Fruit fly (Drosophila melanogaster) whole organism, embryonic: ENCODE data around the gene mRpL12.

Experiments used
- Awh ChIP-seq: fragments of 200-800 bp; sonication (Bioruptor generic); IDR thresholded peaks from 2 replicates; pipeline ENCODE4, ENCODE4 v1.3.6; 2022; ENCODE audit warnings: missing biosample characterization, missing genetic modification characterization
- Bdp1 ChIP-seq: fragments of 200-800 bp; sonication (Bioruptor generic); optimal IDR thresholded peaks from 3 replicates; lab custom pipeline; 2016; ENCODE audit warnings: missing biosample characterization, missing genetic modification characterization
- CG10321 ChIP-seq: fragments of 200-800 bp; sonication (Bioruptor generic); IDR thresholded peaks from 2 replicates; pipeline ENCODE4 v1.3.6; 2022; ENCODE audit warnings: missing biosample characterization, missing genetic modification characterization
- CG10431 ChIP-seq: fragments of 200-800 bp; sonication (Bioruptor generic); optimal IDR thresholded peaks from 3 replicates; lab custom pipeline; 2018; ENCODE audit warnings: missing biosample characterization, mild to moderate bottlenecking, missing genetic modification characterization
- CG11085 ChIP-seq: fragments of 200-800 bp; sonication (Bioruptor generic); IDR thresholded peaks from 2 replicates; pipeline ENCODE4 v1.3.6; 2022; ENCODE audit warnings: missing biosample characterization, missing genetic modification characterization
- CG13424 ChIP-seq: fragments of 200-800 bp; sonication (Bioruptor generic); optimal IDR thresholded peaks from 2 replicates; lab custom pipeline; 2019; ENCODE audit warnings: missing biosample characterization, mild to moderate bottlenecking, missing genetic modification characterization, moderate library complexity
- CG16815 ChIP-seq: fragments of 200-800 bp; sonication (Bioruptor generic); optimal IDR thresholded peaks from 3 replicates; lab custom pipeline; 2017; ENCODE audit warnings: missing biosample characterization, mild to moderate bottlenecking, missing genetic modification characterization
- CG16863 ChIP-seq: fragments of 200-800 bp; sonication (Bioruptor generic); optimal IDR thresholded peaks from 3 replicates; lab custom pipeline; 2016; ENCODE audit warnings: missing biosample characterization, missing genetic modification characterization
- CG17361 ChIP-seq: fragments of 200-800 bp; sonication (Bioruptor generic); IDR thresholded peaks from 3 replicates; pipeline ENCODE4 v1.3.6; 2022; ENCODE audit warnings: missing biosample characterization, missing genetic modification characterization
- CG17829 ChIP-seq: fragments of 200-800 bp; optimal IDR thresholded peaks from 2 replicates; lab custom pipeline; 2019; ENCODE audit warnings: missing biosample characterization, mild to moderate bottlenecking, missing genetic modification characterization, moderate library complexity
- CG2116 ChIP-seq: fragments of 200-800 bp; sonication (Bioruptor generic); optimal IDR thresholded peaks from 3 replicates; lab custom pipeline; 2018; ENCODE audit warnings: missing biosample characterization, mild to moderate bottlenecking, missing genetic modification characterization
- CG2712 ChIP-seq: fragments of 200-800 bp; optimal IDR thresholded peaks from 3 replicates; lab custom pipeline; 2019; ENCODE audit warnings: missing biosample characterization, mild to moderate bottlenecking, missing genetic modification characterization, moderate library complexity
- CG2889 ChIP-seq: fragments of 200-800 bp; sonication (Bioruptor generic); IDR thresholded peaks from 3 replicates; pipeline ENCODE4 v1.3.6; 2022; ENCODE audit warnings: missing biosample characterization, missing genetic modification characterization
- CG30020 ChIP-seq: fragments of 200-800 bp; optimal IDR thresholded peaks from 2 replicates; lab custom pipeline; 2019; ENCODE audit warnings: missing biosample characterization, mild to moderate bottlenecking, missing genetic modification characterization, moderate library complexity
- CG3065 ChIP-seq: fragments of 200-800 bp; sonication (Bioruptor generic); optimal IDR thresholded peaks from 2 replicates; lab custom pipeline; 2016; ENCODE audit warnings: missing biosample characterization, missing genetic modification characterization
- CG34224 ChIP-seq: fragments of 200-800 bp; sonication (Bioruptor generic); IDR thresholded peaks from 3 replicates; pipeline ENCODE4 v1.3.6; 2022; ENCODE audit warnings: missing biosample characterization, missing genetic modification characterization; ENCODE audit not compliant: partially characterized antibody
- CG3847 ChIP-seq: fragments of 200-800 bp; sonication (Bioruptor generic); IDR thresholded peaks from 2 replicates; pipeline ENCODE4 v1.3.6; 2022; ENCODE audit warnings: missing biosample characterization, missing genetic modification characterization
- CG4328 ChIP-seq: fragments of 200-800 bp; sonication (Bioruptor generic); optimal IDR thresholded peaks from 3 replicates; lab custom pipeline; 2017; ENCODE audit warnings: missing biosample characterization, missing genetic modification reagents, missing genetic modification characterization
- CG4707 ChIP-seq: fragments of 200-800 bp; sonication (Bioruptor generic); optimal IDR thresholded peaks from 2 replicates; lab custom pipeline; 2018; ENCODE audit warnings: missing biosample characterization, mild to moderate bottlenecking, missing genetic modification characterization, moderate library complexity
- CG7271 ChIP-seq: fragments of 200-800 bp; sonication (Bioruptor generic); optimal IDR thresholded peaks from 2 replicates; lab custom pipeline; 2018; ENCODE audit warnings: missing biosample characterization, mild to moderate bottlenecking, missing genetic modification characterization, moderate library complexity
- CG8089 ChIP-seq: fragments of 200-800 bp; sonication (Bioruptor generic); optimal IDR thresholded peaks from 3 replicates; lab custom pipeline; 2016; ENCODE audit warnings: missing biosample characterization, missing genetic modification characterization
- CG8281 ChIP-seq: fragments of 200-800 bp; sonication (Bioruptor generic); optimal IDR thresholded peaks from 2 replicates; lab custom pipeline; 2018; ENCODE audit warnings: missing biosample characterization, mild to moderate bottlenecking, missing genetic modification characterization, moderate library complexity
- CG8388 ChIP-seq: fragments of 200-800 bp; sonication (Bioruptor generic); optimal IDR thresholded peaks from 2 replicates; lab custom pipeline; 2019; ENCODE audit warnings: missing biosample characterization, mild to moderate bottlenecking, missing genetic modification characterization, moderate library complexity
- CG9932 ChIP-seq: fragments of 200-800 bp; sonication (Bioruptor generic); IDR thresholded peaks from 2 replicates; pipeline ENCODE4 v1.3.6; 2022; ENCODE audit warnings: missing biosample characterization, missing genetic modification characterization
- CoRest ChIP-seq: fragments of 200-800 bp; sonication (Bioruptor generic); optimal IDR thresholded peaks from 3 replicates; lab custom pipeline; 2018; ENCODE audit warnings: missing biosample characterization, mild to moderate bottlenecking, missing genetic modification characterization, moderate library complexity
- D19B ChIP-seq: fragments of 200-800 bp; sonication (Bioruptor generic); optimal IDR thresholded peaks from 2 replicates; lab custom pipeline; 2017; ENCODE audit warnings: missing biosample characterization, mild to moderate bottlenecking, missing genetic modification characterization
- Dad ChIP-seq: fragments of 200-800 bp; sonication (Bioruptor generic); optimal IDR thresholded peaks from 3 replicates; lab custom pipeline; 2016; ENCODE audit warnings: missing biosample characterization, missing genetic modification characterization
- Deaf1 ChIP-seq: fragments of 200-800 bp; optimal IDR thresholded peaks from 3 replicates; lab custom pipeline; 2019; ENCODE audit warnings: missing biosample characterization, mild to moderate bottlenecking, missing genetic modification characterization, moderate library complexity
- Ets97D ChIP-seq: fragments of 200-800 bp; sonication (Bioruptor generic); optimal IDR thresholded peaks from 3 replicates; lab custom pipeline; 2016; ENCODE audit warnings: missing biosample characterization, missing genetic modification characterization
- Fer1 ChIP-seq: fragments of 200-800 bp; sonication (Bioruptor generic); optimal IDR thresholded peaks from 2 replicates; lab custom pipeline; 2017; ENCODE audit warnings: missing biosample characterization, mild to moderate bottlenecking, missing genetic modification characterization
- Neu2 ChIP-seq: fragments of 200-800 bp; sonication (Bioruptor generic); optimal IDR thresholded peaks from 3 replicates; lab custom pipeline; 2016; ENCODE audit warnings: missing biosample characterization, missing genetic modification characterization, borderline replicate concordance
- Nf-YC ChIP-seq: fragments of 200-800 bp; optimal IDR thresholded peaks from 3 replicates; lab custom pipeline; 2019; ENCODE audit warnings: missing biosample characterization, mild to moderate bottlenecking, missing genetic modification characterization, moderate library complexity
- Vsx1 ChIP-seq: fragments of 200-800 bp; sonication (Bioruptor generic); optimal IDR thresholded peaks from 2 replicates; lab custom pipeline; 2017; ENCODE audit warnings: missing biosample characterization, mild to moderate bottlenecking, missing genetic modification characterization, missing genetic modification reagents
- ab ChIP-seq: fragments of 200-800 bp; sonication (Bioruptor generic); optimal IDR thresholded peaks from 2 replicates; lab custom pipeline; 2016; ENCODE audit warnings: missing biosample characterization, missing genetic modification characterization
- cas ChIP-seq: fragments of 200-800 bp; sonication (Bioruptor generic); IDR thresholded peaks from 2 replicates; pipeline ENCODE4 v1.3.6; 2022; ENCODE audit warnings: missing biosample characterization, missing genetic modification characterization
- ci ChIP-seq: fragments of 200-800 bp; sonication (Bioruptor generic); IDR thresholded peaks from 3 replicates; pipeline ENCODE4 v1.3.6; 2022; ENCODE audit warnings: missing biosample characterization, missing genetic modification characterization
- danr ChIP-seq: fragments of 200-800 bp; sonication (Bioruptor generic); IDR thresholded peaks from 2 replicates; pipeline ENCODE4 v1.3.6; 2022; ENCODE audit warnings: missing biosample characterization, missing genetic modification characterization
- disco-r ChIP-seq: fragments of 200-800 bp; sonication (Bioruptor generic); optimal IDR thresholded peaks from 2 replicates; lab custom pipeline; 2016; ENCODE audit warnings: missing biosample characterization, missing genetic modification characterization
- hbn ChIP-seq: fragments of 200-800 bp; sonication (Bioruptor generic); IDR thresholded peaks from 2 replicates; pipeline ENCODE4 v1.3.6; 2022; ENCODE audit warnings: missing biosample characterization, missing genetic modification characterization; ENCODE audit not compliant: partially characterized antibody
- jigr1 ChIP-seq: fragments of 200-800 bp; sonication (Bioruptor generic); IDR thresholded peaks from 3 replicates; pipeline ENCODE4 v1.3.6; 2022; ENCODE audit warnings: missing biosample characterization, missing genetic modification characterization
- nerfin-1 ChIP-seq: fragments of 200-800 bp; sonication (Bioruptor generic); optimal IDR thresholded peaks from 3 replicates; lab custom pipeline; 2019; ENCODE audit warnings: missing biosample characterization, mild to moderate bottlenecking, missing genetic modification characterization, moderate library complexity
- nerfin-2 ChIP-seq: fragments of 200-800 bp; sonication (Bioruptor generic); IDR thresholded peaks from 2 replicates; pipeline ENCODE4 v1.3.6; 2022; ENCODE audit warnings: missing biosample characterization, missing genetic modification characterization; ENCODE audit not compliant: partially characterized antibody
- oc ChIP-seq: fragments of 200-800 bp; sonication (Bioruptor generic); optimal IDR thresholded peaks from 2 replicates; lab custom pipeline; 2018; ENCODE audit warnings: missing biosample characterization, mild to moderate bottlenecking, missing genetic modification characterization, moderate library complexity
- pho ChIP-seq: fragments of 200-800 bp; sonication (Bioruptor generic); optimal IDR thresholded peaks from 2 replicates; lab custom pipeline; 2016; ENCODE audit warnings: missing biosample characterization, missing genetic modification characterization
- prd ChIP-seq, 3 experiments: fragments of >200 bp in 2 of 3; fragments of 200-800 bp in 1 of 3; sonication (Bioruptor generic) in 1 of 3; optimal IDR thresholded peaks in 2 of 3; IDR thresholded peaks in 1 of 3; 2 replicates in 2 of 3; 3 replicates in 1 of 3; pipeline versions ENCODE4 v1.3.6 to Lab custom; 2017 to 2022; ENCODE audit warnings: missing biosample characterization in 1 of 3, missing genetic modification characterization in 1 of 3
- psq ChIP-seq: fragments of 200-800 bp; sonication (Bioruptor generic); optimal IDR thresholded peaks from 2 replicates; lab custom pipeline; 2017; ENCODE audit warnings: missing biosample characterization, missing genetic modification characterization
- rib ChIP-seq: fragments of 200-800 bp; sonication (Bioruptor generic); IDR thresholded peaks from 2 replicates; pipeline ENCODE4 v1.3.6; 2022; ENCODE audit warnings: missing biosample characterization, missing genetic modification characterization
- sima ChIP-seq: fragments of 200-800 bp; sonication (Bioruptor generic); optimal IDR thresholded peaks from 2 replicates; lab custom pipeline; 2016; ENCODE audit warnings: missing biosample characterization, missing genetic modification characterization
- stwl ChIP-seq: fragments of 200-800 bp; sonication (Bioruptor generic); optimal IDR thresholded peaks from 3 replicates; lab custom pipeline; 2018; ENCODE audit warnings: missing biosample characterization, mild to moderate bottlenecking, missing genetic modification characterization, moderate library complexity
- wek ChIP-seq: fragments of 200-800 bp; sonication (Bioruptor generic); optimal IDR thresholded peaks from 3 replicates; lab custom pipeline; 2018; ENCODE audit warnings: missing biosample characterization, mild to moderate bottlenecking, missing genetic modification characterization, moderate library complexity

The mRpL12 gene

dm6 chr3L:9004788-9005246, 48.2 kb downstream of the mRpL12 start, which contains the start of gene Doc3 (continued):
- TF ChIP-seq Vsx1 (GFP tag; lab: Kevin White, UChicago), result no peak
- 0 out of 2 replicates have a peak, but pooled peaks have one; percentile 36 for TF ChIP-seq rib
- no peak for TF ChIP-seq CG10431 (GFP tag; lab: Kevin White, UChicago)
- no peak for TF ChIP-seq jigr1 (GFP tag; lab: Robert Waterston, UW)
- no peak for TF ChIP-seq prd (optimal IDR thresholded peaks at IDR 0.05; lab: Kevin White, UChicago)
- TF ChIP-seq prd (GFP tag; IDR thresholded peaks at IDR 0.05; lab: Robert Waterston, UW), result no peak
- TF ChIP-seq wek (GFP tag; lab: Kevin White, UChicago), result no peak
- TF ChIP-seq CG13424, result no peak
- TF ChIP-seq disco-r (GFP tag; lab: Kevin White, UChicago), result no peak
- TF ChIP-seq CG34224, result 0 out of 3 replicates have a peak, but pooled peaks have one; percentile 17
- TF ChIP-seq CG16863 (GFP tag; lab: Kevin White, UChicago), result no peak
- TF ChIP-seq CG10321, result peak; percentile 96
- no peak for TF ChIP-seq nerfin-1 (tag; lab: Kevin White, UChicago)
- TF ChIP-seq CG4328 (GFP tag; lab: Kevin White, UChicago), result no peak
- no peak for TF ChIP-seq Fer1
- no peak for TF ChIP-seq CG2116 (GFP tag; lab: Kevin White, UChicago)
- TF ChIP-seq D19B (GFP tag; lab: Kevin White, UChicago), result no peak
- no peak for TF ChIP-seq CG17361 (GFP tag; lab: Robert Waterston, UW)
- TF ChIP-seq CG3065, result no peak
- no peak for TF ChIP-seq Neu2 (GFP tag; lab: Kevin White, UChicago)
- TF ChIP-seq CG8388 (GFP tag; lab: Kevin White, UChicago), result no peak
- no peak for TF ChIP-seq pho (GFP tag; lab: Kevin White, UChicago)
- TF ChIP-seq oc, result peak; percentile 59
- no peak for TF ChIP-seq CG16815
- TF ChIP-seq CG11085 (GFP tag; lab: Robert Waterston, UW), result no peak
- peak; percentile 53 for TF ChIP-seq Deaf1 (tag; lab: Kevin White, UChicago)
- TF ChIP-seq Ets97D, result no peak
- TF ChIP-seq CG8281 (tag; lab: Kevin White, UChicago), result no peak
- TF ChIP-seq ab, result no peak
- no peak for TF ChIP-seq sima (GFP tag; lab: Kevin White, UChicago)
- TF ChIP-seq Bdp1, result no peak
- TF ChIP-seq cas, result no peak
- TF ChIP-seq Nf-YC (tag; lab: Kevin White, UChicago), result peak; percentile 99
- TF ChIP-seq stwl (tag; lab: Kevin White, UChicago), result no peak
- no peak for TF ChIP-seq CG3847 (GFP tag; lab: Robert Waterston, UW)
- TF ChIP-seq CG4707 (GFP tag; lab: Kevin White, UChicago), result no peak
- TF ChIP-seq CG2712 (tag; lab: Kevin White, UChicago), result no peak
- peak; percentile 44 for TF ChIP-seq CoRest (tag; lab: Kevin White, UChicago)
- no peak for TF ChIP-seq Dad (GFP tag; lab: Kevin White, UChicago)
- TF ChIP-seq CG17829 (tag; lab: Kevin White, UChicago), result peak; percentile 68
- TF ChIP-seq CG2889, result no peak
- no peak for TF ChIP-seq psq (GFP tag; lab: Kevin White, UChicago)
- no peak for TF ChIP-seq CG30020 (tag; lab: Kevin White, UChicago)
- peak; percentile 39; the same call in 1 of the 3 replicates for TF ChIP-seq ci (GFP tag; lab: Robert Waterston, UW)
- no peak for TF ChIP-seq CG9932 (GFP tag; lab: Robert Waterston, UW)
- no peak for TF ChIP-seq Awh
- TF ChIP-seq CG7271 (tag; lab: Kevin White, UChicago), result no peak
- no peak for TF ChIP-seq CG8089 (GFP tag; lab: Kevin White, UChicago)
- TF ChIP-seq danr (GFP tag; lab: Robert Waterston, UW), result no peak
- no peak for TF ChIP-seq hbn (GFP tag; lab: Robert Waterston, UW)
- TF ChIP-seq nerfin-2, result no peak
